Worm (Caenorhabditis elegans) whole organism, L2 larva: ENCODE data around the gene F15A4.2.

Experiments used
- C34F6.9 ChIP-seq: fragments of 150-350 bp; optimal IDR thresholded peaks from 2 replicates; lab custom pipeline; 2014; ENCODE audit warnings: missing biosample characterization, missing genetic modification characterization
- F13H6.1 ChIP-seq: sonication (generic microtip); optimal IDR thresholded peaks from 2 replicates; lab custom pipeline; 2016; ENCODE audit warnings: missing genetic modification characterization, missing compliant biosample characterization
- Y55F3AM.14 ChIP-seq: fragments of 200-800 bp; sonication (Bioruptor generic); optimal IDR thresholded peaks from 2 replicates; lab custom pipeline; 2018; ENCODE audit warnings: mild to moderate bottlenecking, missing genetic modification characterization, missing compliant biosample characterization
- ZK546.5 ChIP-seq: sonication (generic microtip); optimal IDR thresholded peaks from 2 replicates; lab custom pipeline; 2017; ENCODE audit warnings: missing biosample characterization, missing genetic modification characterization
- alr-1 ChIP-seq: fragments of 150-350 bp; optimal IDR thresholded peaks from 2 replicates; lab custom pipeline; 2014; ENCODE audit warnings: missing biosample characterization, missing genetic modification characterization
- aly-2 ChIP-seq: fragments of 150-350 bp; optimal IDR thresholded peaks from 2 replicates; lab custom pipeline; 2014; ENCODE audit warnings: missing biosample characterization, missing genetic modification characterization
- ama-1 ChIP-seq: fragments of 150-350 bp; optimal IDR thresholded peaks from 2 replicates; lab custom pipeline; 2018; ENCODE audit warnings: inconsistent platforms
- blmp-1 ChIP-seq: sonication (generic microtip); optimal IDR thresholded peaks from 2 replicates; lab custom pipeline; 2017; ENCODE audit warnings: missing genetic modification characterization, mild to moderate bottlenecking, missing compliant biosample characterization, antibody characterized with exemption, moderate library complexity; ENCODE audit not compliant: insufficient read depth
- ceh-82 ChIP-seq: fragments of 150-350 bp; optimal IDR thresholded peaks from 2 replicates; lab custom pipeline; 2014; ENCODE audit warnings: missing biosample characterization, missing genetic modification characterization
- crh-2 ChIP-seq: sonication (generic microtip); optimal IDR thresholded peaks from 2 replicates; lab custom pipeline; 2017; ENCODE audit warnings: missing biosample characterization, missing genetic modification characterization
- dmd-4 ChIP-seq: sonication (generic microtip); optimal IDR thresholded peaks from 2 replicates; lab custom pipeline; 2017; ENCODE audit warnings: missing biosample characterization, missing genetic modification characterization
- elt-1 ChIP-seq: fragments of 150-350 bp; optimal IDR thresholded peaks from 2 replicates; lab custom pipeline; 2014; ENCODE audit warnings: missing biosample characterization, missing genetic modification characterization
- lin-13 ChIP-seq: fragments of 150-350 bp; optimal IDR thresholded peaks from 2 replicates; lab custom pipeline; 2014; ENCODE audit warnings: missing biosample characterization, missing genetic modification reagents, missing genetic modification characterization
- lin-39 ChIP-seq: fragments of 150-350 bp; optimal IDR thresholded peaks from 2 replicates; lab custom pipeline; 2014; ENCODE audit warnings: missing biosample characterization, missing genetic modification reagents, missing genetic modification characterization
- mab-5 ChIP-seq: fragments of 150-350 bp; optimal IDR thresholded peaks from 2 replicates; lab custom pipeline; 2014; ENCODE audit warnings: missing biosample characterization, missing genetic modification characterization
- mbf-1 ChIP-seq: sonication (generic microtip); optimal IDR thresholded peaks from 2 replicates; lab custom pipeline; 2017; ENCODE audit warnings: missing biosample characterization, missing genetic modification characterization
- mdl-1 ChIP-seq, 2 experiments: fragments of 150-350 bp in 1 of 2; sonication (generic microtip) in 1 of 2; optimal IDR thresholded peaks; 2 replicates each; lab custom pipeline; 2017; ENCODE audit warnings: missing biosample characterization in 2 of 2, missing genetic modification characterization in 2 of 2
- nhr-11 ChIP-seq: fragments of 150-350 bp; optimal IDR thresholded peaks from 2 replicates; lab custom pipeline; 2014; ENCODE audit warnings: missing biosample characterization, missing genetic modification characterization
- nhr-12 ChIP-seq: fragments of 150-350 bp; optimal IDR thresholded peaks from 2 replicates; lab custom pipeline; 2014; ENCODE audit warnings: missing biosample characterization, missing genetic modification characterization
- nhr-21 ChIP-seq: fragments of 150-350 bp; optimal IDR thresholded peaks from 2 replicates; lab custom pipeline; 2014; ENCODE audit warnings: missing biosample characterization, missing genetic modification characterization
- nhr-23 ChIP-seq: fragments of 150-350 bp; optimal IDR thresholded peaks from 2 replicates; lab custom pipeline; 2014; ENCODE audit warnings: missing biosample characterization, missing genetic modification reagents, missing genetic modification characterization
- nhr-237 ChIP-seq: fragments of 150-350 bp; optimal IDR thresholded peaks from 2 replicates; lab custom pipeline; 2014; ENCODE audit warnings: missing biosample characterization, missing genetic modification characterization
- nhr-25 ChIP-seq: fragments of 150-350 bp; sonication (generic microtip); optimal IDR thresholded peaks from 3 replicates; lab custom pipeline; 2014; ENCODE audit warnings: missing biosample characterization, missing genetic modification characterization
- nhr-6 ChIP-seq: fragments of 150-350 bp; optimal IDR thresholded peaks from 2 replicates; lab custom pipeline; 2014; ENCODE audit warnings: missing biosample characterization, missing genetic modification characterization
- nhr-77 ChIP-seq: fragments of 150-350 bp; optimal IDR thresholded peaks from 2 replicates; lab custom pipeline; 2014; ENCODE audit warnings: missing biosample characterization, missing genetic modification characterization
- sem-4 ChIP-seq: fragments of 150-350 bp; optimal IDR thresholded peaks from 2 replicates; lab custom pipeline; 2014; ENCODE audit warnings: missing biosample characterization, missing genetic modification reagents, missing genetic modification characterization
- skn-1 ChIP-seq: sonication (generic microtip); optimal IDR thresholded peaks from 2 replicates; lab custom pipeline; 2017; ENCODE audit warnings: missing biosample characterization, missing genetic modification characterization
- sma-9 ChIP-seq, 2 experiments: fragments of 150-350 bp in 1 of 2; sonication (generic microtip) in 1 of 2; optimal IDR thresholded peaks; 2 replicates each; lab custom pipeline; 2014 to 2016; ENCODE audit warnings: missing genetic modification characterization in 2 of 2, mild to moderate bottlenecking in 1 of 2, missing biosample characterization in 1 of 2, missing compliant biosample characterization in 1 of 2, missing genetic modification reagents in 1 of 2, moderate library complexity in 1 of 2
- unc-55 ChIP-seq: fragments of 150-350 bp; sonication (generic microtip); optimal IDR thresholded peaks from 3 replicates; lab custom pipeline; 2014; ENCODE audit warnings: missing biosample characterization, missing genetic modification reagents, missing genetic modification characterization
- unc-62 ChIP-seq: fragments of 150-350 bp; optimal IDR thresholded peaks from 2 replicates; lab custom pipeline; 2014; ENCODE audit warnings: missing biosample characterization, missing genetic modification reagents, missing genetic modification characterization
- ztf-1 ChIP-seq: fragments of 200-800 bp; sonication (Bioruptor generic); conservative IDR thresholded peaks from 2 replicates; pipeline ENCODE4 v1.3.6; 2022; ENCODE audit warnings: missing genetic modification characterization, missing compliant biosample characterization
- ztf-11 ChIP-seq: sonication (generic microtip); optimal IDR thresholded peaks from 2 replicates; lab custom pipeline; 2017; ENCODE audit warnings: missing biosample characterization, missing genetic modification characterization
- ztf-4 ChIP-seq: fragments of 150-350 bp; optimal IDR thresholded peaks from 2 replicates; lab custom pipeline; 2014; ENCODE audit warnings: missing biosample characterization, missing genetic modification characterization

Gene F15A4.2

ce11 chrII:12448241-12448640 lies 14.1 kb upstream of the F15A4.2 start, which contains the start of gene srh-27:
srh-27 (plus strand) TSS chrII:12448541.
- no peak for TF ChIP-seq nhr-11 (tag; lab: Kevin White, UChicago)
- TF ChIP-seq nhr-12 (tag; lab: Kevin White, UChicago) = no peak
- no peak for TF ChIP-seq elt-1 (tag; lab: Kevin White, UChicago)
- TF ChIP-seq C34F6.9 (tag; lab: Kevin White, UChicago) = no peak
- no peak for TF ChIP-seq dmd-4 (tag; lab: Kevin White, UChicago)
- no peak for TF ChIP-seq nhr-6
- TF ChIP-seq aly-2 = no peak
- no peak for TF ChIP-seq sem-4
- no peak for TF ChIP-seq nhr-21 (tag; lab: Kevin White, UChicago)
- TF ChIP-seq, all 48 proteins: peak for 0

ce11 chrII:12449849-12450248 lies 12.5 kb upstream of the F15A4.2 start, which contains the start of gene sre-34:
sre-34 (plus strand) TSS chrII:12450149.
- TF ChIP-seq mab-5 = no peak
- TF ChIP-seq ztf-1 (GFP tag; lab: Robert Waterston, UW) = no peak
- no peak for TF ChIP-seq Y55F3AM.14
- TF ChIP-seq C34F6.9 (tag; lab: Kevin White, UChicago) = no peak
- no peak for TF ChIP-seq nhr-11 (tag; lab: Kevin White, UChicago)
- no peak for TF ChIP-seq ZK546.5
- no peak for TF ChIP-seq nhr-237 (tag; lab: Kevin White, UChicago)
- no peak for TF ChIP-seq dmd-4 (tag; lab: Kevin White, UChicago)
- no peak for TF ChIP-seq ama-1 (lab: Kevin White, UChicago)
- no peak for TF ChIP-seq nhr-12 (tag; lab: Kevin White, UChicago)
- TF ChIP-seq lin-13 = no peak
- TF ChIP-seq skn-1 (tag; lab: Kevin White, UChicago) = no peak
- no peak for TF ChIP-seq ceh-82 (tag; lab: Kevin White, UChicago)

DNA sequence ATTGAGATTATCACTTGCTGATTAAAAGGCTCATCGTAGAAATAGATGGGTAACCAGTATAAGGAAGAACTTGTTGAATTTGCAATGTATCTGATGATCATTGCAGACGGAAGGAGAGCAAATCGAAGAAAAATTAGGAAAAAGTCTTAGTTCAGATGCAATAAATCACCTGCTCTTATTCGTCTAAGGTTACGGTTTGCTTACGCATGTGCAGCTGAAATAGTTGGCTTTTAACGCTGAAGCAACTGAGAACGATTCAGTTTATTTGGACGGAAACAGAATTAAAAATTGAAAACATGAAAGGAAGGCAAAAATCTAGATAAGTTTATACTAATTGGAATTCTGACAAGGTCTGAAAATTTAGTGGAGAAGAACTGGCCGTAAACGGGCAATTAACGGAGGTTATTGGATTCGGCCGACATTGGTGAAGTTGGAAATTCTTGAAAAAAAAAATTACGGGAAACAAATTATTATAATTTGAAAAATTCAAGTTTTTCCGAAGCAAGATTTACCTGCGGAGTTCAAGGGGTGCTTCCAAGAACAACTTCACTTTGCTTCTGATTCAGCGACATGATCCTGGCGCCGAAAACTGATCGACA lies 9.5 kb upstream of the F15A4.2 start, which contains the start of the genes sre-35 and sre-33:
Gene sre-35 (minus strand): TSS at position 101 of the 599 bp plus-strand sequence.
Gene sre-33 (plus strand): TSS at position 549 of the 599 bp plus-strand sequence.
- TF ChIP-seq sem-4 = no peak
- no peak for TF ChIP-seq nhr-77 (tag; lab: Kevin White, UChicago)
- no peak for TF ChIP-seq unc-62 (GFP tag; lab: Kevin White, UChicago)
- TF ChIP-seq mdl-1 (tag; optimal IDR thresholded peaks at IDR 0.05; lab: Kevin White, UChicago) = no peak
- no peak for TF ChIP-seq blmp-1 (tag; lab: Kevin White, UChicago)
- no peak for TF ChIP-seq crh-2 (tag; lab: Kevin White, UChicago)
- TF ChIP-seq dmd-4 (tag; lab: Kevin White, UChicago) = no peak
- no peak for TF ChIP-seq ztf-4 (tag; lab: Kevin White, UChicago)
- TF ChIP-seq nhr-23 = no peak

- TF ChIP-seq crh-2 (tag; lab: Kevin White, UChicago) = no peak
- TF ChIP-seq alr-1 = no peak
- no peak for TF ChIP-seq lin-39 (tag; lab: Kevin White, UChicago)
- no peak for TF ChIP-seq mab-5
- no peak for TF ChIP-seq mbf-1
- TF ChIP-seq sma-9 (GFP tag; optimal IDR thresholded peaks at IDR 0.05; lab: Kevin White, UChicago) = no peak
- no peak for TF ChIP-seq sma-9 (tag; optimal IDR thresholded peaks at IDR 0.05; lab: Kevin White, UChicago)
- no peak for TF ChIP-seq unc-55
- TF ChIP-seq F13H6.1 (tag; lab: Kevin White, UChicago) = no peak
Observed at ce11 chrII:12456633-12457032, 5.7 kb upstream of the F15A4.2 start, which contains the start of gene sre-32. sre-32 (minus strand) TSS chrII:12456733.

ce11 chrII:12457275-12457674 lies 5.1 kb upstream of the F15A4.2 start, which contains the start of gene sre-38:
sre-38 (plus strand) TSS chrII:12457575.
- TF ChIP-seq lin-13 (no peak), sem-4 (no peak), nhr-6 (no peak), nhr-25 (no peak), blmp-1 (tag; lab: Kevin White, UChicago) (no peak), ceh-82 (tag; lab: Kevin White, UChicago) (no peak), nhr-237 (tag; lab: Kevin White, UChicago) (no peak), ztf-11 (tag; lab: Kevin White, UChicago) (no peak), nhr-12 (tag; lab: Kevin White, UChicago) (no peak)
